Worm (Caenorhabditis elegans): ENCODE data around the gene ugt-4.

The ugt-4 gene

DNA sequence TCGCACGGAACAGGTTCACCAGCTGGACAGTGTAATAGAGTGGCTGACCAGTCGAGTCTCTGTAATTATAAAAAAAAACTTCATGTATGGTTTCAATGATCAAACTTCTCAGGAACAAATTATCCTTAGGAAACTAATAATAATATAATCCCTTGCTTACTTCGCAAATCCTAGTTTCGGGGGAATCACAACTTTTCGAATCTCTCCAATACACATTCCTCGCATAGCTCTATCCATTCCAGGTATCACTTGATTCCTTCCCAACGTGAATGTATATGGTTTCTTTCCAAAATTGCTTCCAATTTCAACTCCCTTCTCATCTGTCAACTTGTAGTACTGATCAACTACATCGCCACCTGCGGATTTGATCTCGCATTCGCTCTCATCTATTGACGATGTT is 8.8 kb downstream of the ugt-4 start:
- TF ChIP-seq nhr-10 (tag; optimal IDR thresholded peaks at IDR 0.05) (no peak), nhr-6 (tag; optimal IDR thresholded peaks at IDR 0.05) (no peak), nhr-129 (tag; optimal IDR thresholded peaks at IDR 0.05) (no peak), ceh-82 (tag; optimal IDR thresholded peaks at IDR 0.05) (no peak), lsy-2 (tag; optimal IDR thresholded peaks at IDR 0.05) (no peak), lin-11 (tag; optimal IDR thresholded peaks at IDR 0.05) (no peak), unc-62 (GFP tag; optimal IDR thresholded peaks at IDR 0.05) (no peak), sem-4 (tag; optimal IDR thresholded peaks at IDR 0.05) (no peak), elt-1 (tag; optimal IDR thresholded peaks at IDR 0.05) (no peak), egl-27 (tag; optimal IDR thresholded peaks at IDR 0.05) (no peak), unc-39 (tag; optimal IDR thresholded peaks at IDR 0.05) (no peak), nhr-11 (tag; optimal IDR thresholded peaks at IDR 0.05) (no peak), C34F6.9 (tag; optimal IDR thresholded peaks at IDR 0.05) (no peak), elt-3 (tag; optimal IDR thresholded peaks at IDR 0.05) (no peak), ceh-16 (tag; optimal IDR thresholded peaks at IDR 0.05) (no peak), peb-1 (tag; optimal IDR thresholded peaks at IDR 0.05) (no peak), nhr-77 (tag; optimal IDR thresholded peaks at IDR 0.05) (no peak)

DNA sequence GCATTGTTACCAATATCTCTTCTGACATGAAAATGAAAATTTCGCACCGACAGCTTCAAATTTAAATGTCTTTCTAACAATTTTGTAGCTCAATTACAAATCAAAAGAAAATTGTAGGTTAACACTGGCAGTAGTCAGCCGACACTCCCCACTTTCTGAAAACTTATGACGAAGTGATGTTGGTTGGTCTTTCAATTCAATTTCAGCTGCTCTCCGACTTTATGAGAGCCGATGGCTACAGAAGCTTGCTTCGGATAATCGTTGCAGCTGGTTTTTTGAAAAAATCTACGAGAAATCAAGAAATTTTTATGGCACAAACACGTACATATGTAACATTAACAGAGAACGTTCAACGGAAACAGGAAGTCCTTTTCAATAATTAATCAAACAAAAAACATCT is 10.3 kb downstream of the ugt-4 start, which contains the start of gene sre-20:
Gene sre-20, minus strand, starts transcription at position 101 of the 400 bp plus-strand sequence.
- TF ChIP-seq ceh-82 (tag; optimal IDR thresholded peaks at IDR 0.05): no peak
- TF ChIP-seq blmp-1 (tag; optimal IDR thresholded peaks at IDR 0.05; ENCODE audit: insufficient read depth): no peak
- no peak for TF ChIP-seq sma-3 (GFP tag; optimal IDR thresholded peaks at IDR 0.05)
- no peak for TF ChIP-seq lin-39 (tag; optimal IDR thresholded peaks at IDR 0.05)
- no peak for TF ChIP-seq zag-1 (tag; optimal IDR thresholded peaks at IDR 0.05)
- TF ChIP-seq nhr-10 (tag; optimal IDR thresholded peaks at IDR 0.05): no peak
- no peak for TF ChIP-seq lsy-2 (tag; optimal IDR thresholded peaks at IDR 0.05)
- TF ChIP-seq mab-5 (tag; optimal IDR thresholded peaks at IDR 0.05): no peak
- no peak for TF ChIP-seq unc-55 (GFP tag; optimal IDR thresholded peaks at IDR 0.05)
- TF ChIP-seq snpc-4 (tag; optimal IDR thresholded peaks at IDR 0.05): no peak
- no peak for TF ChIP-seq nhr-77 (tag; optimal IDR thresholded peaks at IDR 0.05)
- no peak for TF ChIP-seq gmeb-1 (tag; optimal IDR thresholded peaks at IDR 0.05)
- no peak for TF ChIP-seq skn-1 (tag; optimal IDR thresholded peaks at IDR 0.05)
- no peak for TF ChIP-seq ztf-4 (tag; optimal IDR thresholded peaks at IDR 0.05)
- no peak for TF ChIP-seq nhr-129 (tag; optimal IDR thresholded peaks at IDR 0.05)
- TF ChIP-seq F13H6.1 (tag; optimal IDR thresholded peaks at IDR 0.05): no peak
- TF ChIP-seq mbf-1 (tag; optimal IDR thresholded peaks at IDR 0.05): no peak
- TF ChIP-seq crh-2 (tag; optimal IDR thresholded peaks at IDR 0.05): no peak

DNA sequence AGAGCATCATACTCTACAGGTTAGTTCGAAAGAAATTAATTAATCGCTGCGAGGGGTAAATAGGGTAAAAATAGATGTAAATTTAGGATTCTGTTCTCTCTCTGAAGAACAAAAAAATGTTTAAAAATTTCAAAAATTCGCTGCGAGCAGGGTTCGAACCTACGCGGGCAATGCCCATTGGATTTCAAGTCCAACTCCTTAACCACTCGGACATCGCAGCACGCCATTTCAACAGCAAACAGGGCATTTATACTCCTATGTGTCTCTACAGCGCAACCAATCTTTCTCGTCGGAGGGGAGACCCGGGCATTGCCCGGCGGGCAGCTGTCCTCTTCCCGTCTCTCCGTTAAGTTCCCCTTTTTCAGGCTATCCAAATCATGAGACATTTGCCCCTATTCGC is 14.9 kb downstream of the ugt-4 start:
- TF ChIP-seq sma-3 (GFP tag; optimal IDR thresholded peaks at IDR 0.05) (peak; percentile 49), peb-1 (tag; optimal IDR thresholded peaks at IDR 0.05) (no peak), unc-55 (GFP tag; optimal IDR thresholded peaks at IDR 0.05) (no peak), mbf-1 (tag; optimal IDR thresholded peaks at IDR 0.05) (no peak), Y55F3AM.14 (GFP tag; optimal IDR thresholded peaks at IDR 0.05) (no peak), ceh-16 (tag; optimal IDR thresholded peaks at IDR 0.05) (no peak), zag-1 (tag; optimal IDR thresholded peaks at IDR 0.05) (no peak), dmd-4 (tag; optimal IDR thresholded peaks at IDR 0.05) (no peak), lin-13 (GFP tag; optimal IDR thresholded peaks at IDR 0.05) (peak; percentile 18), nhr-77 (tag; optimal IDR thresholded peaks at IDR 0.05) (no peak), aly-2 (tag; optimal IDR thresholded peaks at IDR 0.05) (no peak), unc-62 (GFP tag; optimal IDR thresholded peaks at IDR 0.05) (no peak), R02D3.7 (tag; optimal IDR thresholded peaks at IDR 0.05) (no peak), nhr-10 (tag; optimal IDR thresholded peaks at IDR 0.05) (no peak), ztf-1 (GFP tag; conservative IDR thresholded peaks at IDR 0.05) (no peak), ztf-4 (tag; optimal IDR thresholded peaks at IDR 0.05) (no peak), nhr-237 (tag; optimal IDR thresholded peaks at IDR 0.05) (no peak), crh-2 (tag; optimal IDR thresholded peaks at IDR 0.05) (peak; percentile 18), nhr-11 (tag; optimal IDR thresholded peaks at IDR 0.05) (no peak), F13H6.1 (tag; optimal IDR thresholded peaks at IDR 0.05) (peak; percentile 10), gmeb-1 (tag; optimal IDR thresholded peaks at IDR 0.05) (peak; percentile 39), snpc-4 (tag; optimal IDR thresholded peaks at IDR 0.05) (no peak), mdl-1 (tag; optimal IDR thresholded peaks at IDR 0.05) (no peak), ZK546.5 (tag; optimal IDR thresholded peaks at IDR 0.05) (no peak), egl-27 (tag; optimal IDR thresholded peaks at IDR 0.05) (no peak), ztf-11 (tag; optimal IDR thresholded peaks at IDR 0.05) (no peak), lin-11 (tag; optimal IDR thresholded peaks at IDR 0.05) (no peak), alr-1 (tag; optimal IDR thresholded peaks at IDR 0.05) (no peak), nhr-21 (tag; optimal IDR thresholded peaks at IDR 0.05) (no peak), ceh-82 (tag; optimal IDR thresholded peaks at IDR 0.05) (no peak), unc-39 (tag; optimal IDR thresholded peaks at IDR 0.05) (no peak), sma-9 (GFP tag; optimal IDR thresholded peaks at IDR 0.05) (peak; percentile 53), sma-9 (tag; optimal IDR thresholded peaks at IDR 0.05) (no peak), skn-1 (tag; optimal IDR thresholded peaks at IDR 0.05) (no peak), lsy-2 (tag; optimal IDR thresholded peaks at IDR 0.05) (peak in 1 of 2 experiments; percentile 5), nhr-25 (tag; optimal IDR thresholded peaks at IDR 0.05) (no peak), blmp-1 (tag; optimal IDR thresholded peaks at IDR 0.05; ENCODE audit: insufficient read depth) (no peak), nhr-12 (tag; optimal IDR thresholded peaks at IDR 0.05) (no peak), lin-39 (tag; optimal IDR thresholded peaks at IDR 0.05) (no peak), C34F6.9 (tag; optimal IDR thresholded peaks at IDR 0.05) (peak; percentile 38), elt-3 (tag; optimal IDR thresholded peaks at IDR 0.05) (no peak), fos-1 (tag; optimal IDR thresholded peaks at IDR 0.05) (peak; percentile 45), elt-1 (tag; optimal IDR thresholded peaks at IDR 0.05) (no peak)
